Worm (Caenorhabditis elegans): ENCODE measurements around the gene cyp-33C2.

cyp-33C2 gene

ce11 chrV:2214428-2215038, 31.2 kb downstream of the cyp-33C2 start, which contains the start of gene nhr-184:
Gene nhr-184, minus strand, starts transcription at chrV:2214478.
- peak; percentile 6 for TF ChIP-seq pha-4 (tag; optimal IDR thresholded peaks at IDR 0.05)
- no peak for TF ChIP-seq lsy-2 (tag; optimal IDR thresholded peaks at IDR 0.05)

- TF ChIP-seq pha-4 (tag; optimal IDR thresholded peaks at IDR 0.05) (no peak), nhr-28 (tag; optimal IDR thresholded peaks at IDR 0.05) (no peak), elt-1 (tag; optimal IDR thresholded peaks at IDR 0.05; ENCODE audit: borderline replicate concordance, insufficient read depth) (no peak), M03D4.4 (tag; optimal IDR thresholded peaks at IDR 0.05) (no peak), ham-2 (GFP tag; optimal IDR thresholded peaks at IDR 0.05) (no peak), elt-3 (tag; optimal IDR thresholded peaks at IDR 0.05) (no peak), sptf-1 (tag; optimal IDR thresholded peaks at IDR 0.05) (no peak), bed-3 (GFP tag; optimal IDR thresholded peaks at IDR 0.05) (no peak), snpc-4 (tag; optimal IDR thresholded peaks at IDR 0.05) (no peak), lsy-2 (tag; optimal IDR thresholded peaks at IDR 0.05) (no peak), ces-1 (GFP tag; optimal IDR thresholded peaks at IDR 0.05) (no peak), mep-1 (tag; optimal IDR thresholded peaks at IDR 0.05) (no peak), tbx-8 (GFP tag; optimal IDR thresholded peaks at IDR 0.05) (no peak), lin-32 (GFP tag; optimal IDR thresholded peaks at IDR 0.05) (no peak), nhr-12 (tag; optimal IDR thresholded peaks at IDR 0.05) (no peak), cnd-1 (tag; optimal IDR thresholded peaks at IDR 0.05) (no peak), flh-1 (GFP tag; optimal IDR thresholded peaks at IDR 0.05) (no peak), hlh-1 (tag; optimal IDR thresholded peaks at IDR 0.05) (no peak), unc-120 (tag; optimal IDR thresholded peaks at IDR 0.05; ENCODE audit: poor library complexity, severe bottlenecking) (no peak)
These were observed 32.1 kb downstream of the cyp-33C2 start, which contains the start of gene nstp-8 for ce11 chrV:2215352-2215751. Gene nstp-8, plus strand, starts transcription at chrV:2215652.

- TF ChIP-seq zip-8 (tag; optimal IDR thresholded peaks at IDR 0.05), result no peak
- no peak for TF ChIP-seq mls-2 (tag; optimal IDR thresholded peaks at IDR 0.05)
- no peak for TF ChIP-seq nhr-2 (tag; optimal IDR thresholded peaks at IDR 0.05)
- TF ChIP-seq elt-1 (tag; optimal IDR thresholded peaks at IDR 0.05; ENCODE audit: borderline replicate concordance, insufficient read depth), result no peak
- no peak for TF ChIP-seq nhr-237 (tag; optimal IDR thresholded peaks at IDR 0.05)
- TF ChIP-seq nhr-28 (tag; optimal IDR thresholded peaks at IDR 0.05), result no peak
These were observed 33.6 kb downstream of the cyp-33C2 start for ce11 chrV:2216927-2217326.

- TF ChIP-seq tbx-8 (GFP tag; optimal IDR thresholded peaks at IDR 0.05), result no peak
- TF ChIP-seq unc-39 (tag; optimal IDR thresholded peaks at IDR 0.05), result no peak
- TF ChIP-seq pha-4 (tag; optimal IDR thresholded peaks at IDR 0.05), result peak; percentile 89
- TF ChIP-seq bed-3 (GFP tag; optimal IDR thresholded peaks at IDR 0.05), result no peak
- no peak for TF ChIP-seq cnd-1 (tag; optimal IDR thresholded peaks at IDR 0.05)
- no peak for TF ChIP-seq mep-1 (tag; optimal IDR thresholded peaks at IDR 0.05)
- TF ChIP-seq snpc-4 (tag; optimal IDR thresholded peaks at IDR 0.05), result no peak
- TF ChIP-seq nhr-237 (tag; optimal IDR thresholded peaks at IDR 0.05), result peak; percentile 44
These were observed 35.5 kb downstream of the cyp-33C2 start, which contains the start of gene nhr-56 for ce11 chrV:2218803-2219202. Gene nhr-56, plus strand, starts transcription at chrV:2219004.

- TF ChIP-seq lin-32 (GFP tag; optimal IDR thresholded peaks at IDR 0.05) (no peak), nhr-76 (tag; optimal IDR thresholded peaks at IDR 0.05) (no peak), ztf-11 (tag; optimal IDR thresholded peaks at IDR 0.05) (no peak), ces-1 (GFP tag; optimal IDR thresholded peaks at IDR 0.05) (no peak), drap-1 (GFP tag; optimal IDR thresholded peaks at IDR 0.05) (no peak), sem-2 (GFP tag; optimal IDR thresholded peaks at IDR 0.05) (no peak), nhr-12 (tag; optimal IDR thresholded peaks at IDR 0.05) (no peak), bed-3 (GFP tag; optimal IDR thresholded peaks at IDR 0.05) (no peak), zip-8 (tag; optimal IDR thresholded peaks at IDR 0.05) (no peak), mls-2 (tag; optimal IDR thresholded peaks at IDR 0.05) (no peak)
These were observed 38.5 kb downstream of the cyp-33C2 start, which contains the start of gene nhr-128 for ce11 chrV:2221764-2222163. Gene nhr-128, plus strand, starts transcription at chrV:2222064.

ce11 chrV:2225130-2225529, 41.8 kb downstream of the cyp-33C2 start, which contains the start of gene nhr-103:
Gene nhr-103, plus strand, starts transcription at chrV:2225430.
- TF ChIP-seq nhr-12 (tag; optimal IDR thresholded peaks at IDR 0.05), result no peak
- no peak for TF ChIP-seq nhr-2 (tag; optimal IDR thresholded peaks at IDR 0.05)
- no peak for TF ChIP-seq unc-62 (GFP tag; optimal IDR thresholded peaks at IDR 0.05)
- TF ChIP-seq sptf-1 (tag; optimal IDR thresholded peaks at IDR 0.05), result no peak
- no peak for TF ChIP-seq ceh-39 (tag; optimal IDR thresholded peaks at IDR 0.05)
- no peak for TF ChIP-seq nhr-28 (tag; optimal IDR thresholded peaks at IDR 0.05)
- no peak for TF ChIP-seq ham-2 (GFP tag; optimal IDR thresholded peaks at IDR 0.05)
- no peak for TF ChIP-seq sem-2 (GFP tag; optimal IDR thresholded peaks at IDR 0.05)
- TF ChIP-seq ceh-43 (GFP tag; optimal IDR thresholded peaks at IDR 0.05), result no peak
- TF ChIP-seq pha-4 (tag; optimal IDR thresholded peaks at IDR 0.05), result no peak
- TF ChIP-seq mep-1 (tag; optimal IDR thresholded peaks at IDR 0.05), result no peak
- TF ChIP-seq lin-13 (tag; optimal IDR thresholded peaks at IDR 0.05), result no peak

All from whole organism, mixed stage, embryonic.